Fruit fly (Drosophila melanogaster): ENCODE measurements around the gene CG34367.

- no peak for TF ChIP-seq Sin3A (optimal IDR thresholded peaks at IDR 0.05)
- TF ChIP-seq CG1529 (GFP tag; optimal IDR thresholded peaks at IDR 0.05) = no peak
- no peak for TF ChIP-seq Blimp-1 (GFP tag; optimal IDR thresholded peaks at IDR 0.05)
- TF ChIP-seq CG16779 (GFP tag; IDR thresholded peaks at IDR 0.05) = no peak
- TF ChIP-seq CG16815 (GFP tag; optimal IDR thresholded peaks at IDR 0.05) = no peak
- TF ChIP-seq Mrtf (GFP tag; IDR thresholded peaks at IDR 0.05) = no peak
- no peak for TF ChIP-seq fd64A (GFP tag; optimal IDR thresholded peaks at IDR 0.05)
- no peak for TF ChIP-seq CG32772 (GFP tag; IDR thresholded peaks at IDR 0.05)
- TF ChIP-seq CG10979 (tag; optimal IDR thresholded peaks at IDR 0.05) = no peak
- TF ChIP-seq CG4328 (GFP tag; optimal IDR thresholded peaks at IDR 0.05) = no peak
These were observed 12.8 kb upstream of the CG34367 start, which contains the start of gene CG5056 for dm6 chr2L:10366525-10366924.

Data from whole organism, embryonic.